Fruit fly (Drosophila melanogaster) whole organism, prepupa: ENCODE data around the gene bark.
A peak's percentile ranks its signal among the peaks of the same experiment; 100 is the strongest.

Source experiments
- Blimp-1 ChIP-seq: fragments of 200-800 bp; sonication (Bioruptor generic); optimal IDR thresholded peaks from 3 replicates; lab custom pipeline; 2017; ENCODE audit warnings: missing biosample characterization, missing genetic modification characterization, mild to moderate bottlenecking, moderate library complexity, missing genetic modification reagents
- CG10631 ChIP-seq: fragments of 200-800 bp; sonication (Bioruptor generic); optimal IDR thresholded peaks from 2 replicates; lab custom pipeline; 2016; ENCODE audit warnings: missing biosample characterization, missing genetic modification characterization
- CG10669 ChIP-seq: fragments of 200-800 bp; sonication (Bioruptor generic); optimal IDR thresholded peaks from 3 replicates; lab custom pipeline; 2018; ENCODE audit warnings: missing biosample characterization, mild to moderate bottlenecking, missing genetic modification characterization, moderate library complexity
- CG11294 ChIP-seq: fragments of 200-800 bp; sonication (Bioruptor generic); IDR thresholded peaks from 2 replicates; pipeline ENCODE4 v1.3.6; 2022; ENCODE audit warnings: missing biosample characterization, missing genetic modification characterization
- CG11902 ChIP-seq: fragments of 200-800 bp; sonication (Bioruptor generic); optimal IDR thresholded peaks from 3 replicates; lab custom pipeline; 2016; ENCODE audit warnings: missing biosample characterization, missing genetic modification characterization
- CG15336 ChIP-seq: fragments of 200-800 bp; sonication (Bioruptor generic); IDR thresholded peaks from 2 replicates; pipeline ENCODE4 v1.3.6; 2022; ENCODE audit warnings: missing biosample characterization, missing genetic modification characterization
- CG1621 ChIP-seq: fragments of 200-800 bp; sonication (Bioruptor generic); optimal IDR thresholded peaks from 3 replicates; lab custom pipeline; 2018; ENCODE audit warnings: missing biosample characterization, mild to moderate bottlenecking, missing genetic modification characterization
- CG16779 ChIP-seq: fragments of 200-800 bp; sonication (Bioruptor generic); optimal IDR thresholded peaks from 3 replicates; lab custom pipeline; 2017; ENCODE audit warnings: missing biosample characterization, mild to moderate bottlenecking, missing genetic modification characterization
- CG3032 ChIP-seq: fragments of 200-800 bp; optimal IDR thresholded peaks from 2 replicates; lab custom pipeline; 2019; ENCODE audit warnings: missing biosample characterization, mild to moderate bottlenecking, missing genetic modification characterization, moderate library complexity
- CG31627 ChIP-seq: fragments of 200-800 bp; sonication (Bioruptor generic); optimal IDR thresholded peaks from 3 replicates; lab custom pipeline; 2016; ENCODE audit warnings: missing biosample characterization, missing genetic modification characterization
- CG32006 ChIP-seq: fragments of 200-800 bp; sonication (Bioruptor generic); optimal IDR thresholded peaks from 3 replicates; lab custom pipeline; 2017; ENCODE audit warnings: missing biosample characterization, mild to moderate bottlenecking, missing genetic modification characterization
- CG34406 ChIP-seq: fragments of 200-800 bp; sonication (Bioruptor generic); optimal IDR thresholded peaks from 3 replicates; lab custom pipeline; 2016; ENCODE audit warnings: missing biosample characterization, missing genetic modification characterization
- CG3919 ChIP-seq: fragments of 200-800 bp; sonication (Bioruptor generic); optimal IDR thresholded peaks from 3 replicates; lab custom pipeline; 2016; ENCODE audit warnings: missing biosample characterization, missing genetic modification characterization
- CG4318 ChIP-seq: fragments of 200-800 bp; sonication (Bioruptor generic); optimal IDR thresholded peaks from 3 replicates; lab custom pipeline; 2017; ENCODE audit warnings: missing biosample characterization, mild to moderate bottlenecking, missing genetic modification characterization
- CG6163 ChIP-seq: fragments of 200-800 bp; sonication (Bioruptor generic); IDR thresholded peaks from 3 replicates; pipeline ENCODE4 v1.3.6; 2022; ENCODE audit warnings: missing biosample characterization, missing genetic modification characterization
- CG6276 ChIP-seq: fragments of 200-800 bp; sonication (Bioruptor generic); optimal IDR thresholded peaks from 2 replicates; lab custom pipeline; 2017; ENCODE audit warnings: missing biosample characterization, mild to moderate bottlenecking, missing genetic modification characterization
- CG6792 ChIP-seq: fragments of 200-800 bp; sonication (Bioruptor generic); optimal IDR thresholded peaks from 3 replicates; lab custom pipeline; 2016; ENCODE audit warnings: missing biosample characterization, missing genetic modification characterization
- CG6808 ChIP-seq: fragments of 200-800 bp; sonication (Bioruptor generic); optimal IDR thresholded peaks from 3 replicates; lab custom pipeline; 2017; ENCODE audit warnings: missing biosample characterization, missing genetic modification characterization, mild to moderate bottlenecking, moderate library complexity, missing genetic modification reagents
- CG7368 ChIP-seq: fragments of 200-800 bp; sonication (Bioruptor generic); optimal IDR thresholded peaks from 3 replicates; lab custom pipeline; 2016; ENCODE audit warnings: missing biosample characterization, missing genetic modification characterization
- CG8119 ChIP-seq: fragments of 200-800 bp; sonication (Bioruptor generic); IDR thresholded peaks from 3 replicates; pipeline ENCODE4 v1.3.6; 2022; ENCODE audit warnings: missing biosample characterization, missing genetic modification characterization
- CG8319 ChIP-seq: fragments of 200-800 bp; sonication (Bioruptor generic); optimal IDR thresholded peaks from 3 replicates; lab custom pipeline; 2016; ENCODE audit warnings: missing biosample characterization, missing genetic modification characterization
- CG8632 ChIP-seq: fragments of 200-800 bp; sonication (Bioruptor generic); optimal IDR thresholded peaks from 3 replicates; lab custom pipeline; 2016; ENCODE audit warnings: missing biosample characterization, missing genetic modification characterization
- Eip78C ChIP-seq: fragments of 200-800 bp; sonication (Bioruptor generic); peaks from one replicate; lab custom pipeline; 2016; ENCODE audit warnings: missing biosample characterization, missing genetic modification characterization
- Eip93F ChIP-seq: fragments of 200-800 bp; sonication (Bioruptor generic); optimal IDR thresholded peaks from 2 replicates; lab custom pipeline; 2016; ENCODE audit warnings: missing biosample characterization, mild to moderate bottlenecking, missing genetic modification characterization
- Ets21C ChIP-seq: fragments of 200-800 bp; sonication (Bioruptor generic); optimal IDR thresholded peaks from 3 replicates; lab custom pipeline; 2016; ENCODE audit warnings: missing biosample characterization, missing genetic modification characterization
- Gug ChIP-seq: fragments of 200-800 bp; sonication (Bioruptor generic); IDR thresholded peaks from 2 replicates; pipeline ENCODE4 v1.3.6; 2022; ENCODE audit warnings: missing biosample characterization, missing genetic modification characterization
- Hr39 ChIP-seq: fragments of 200-800 bp; sonication (Bioruptor generic); optimal IDR thresholded peaks from 2 replicates; lab custom pipeline; 2016; ENCODE audit warnings: missing biosample characterization, missing genetic modification characterization
- Lpt ChIP-seq: fragments of 200-800 bp; sonication (Bioruptor generic); optimal IDR thresholded peaks from 3 replicates; lab custom pipeline; 2016; ENCODE audit warnings: missing biosample characterization, missing genetic modification characterization
- Met ChIP-seq: fragments of 200-800 bp; sonication (Bioruptor generic); optimal IDR thresholded peaks from 3 replicates; lab custom pipeline; 2016; ENCODE audit warnings: missing biosample characterization, missing genetic modification characterization
- OdsH ChIP-seq: fragments of 200-800 bp; sonication (Bioruptor generic); optimal IDR thresholded peaks from 3 replicates; lab custom pipeline; 2016; ENCODE audit warnings: missing biosample characterization, missing genetic modification characterization
- Smox ChIP-seq: fragments of 200-800 bp; sonication (Bioruptor generic); optimal IDR thresholded peaks from 3 replicates; lab custom pipeline; 2016; ENCODE audit warnings: missing biosample characterization, missing genetic modification characterization
- Sox102F ChIP-seq: fragments of 200-800 bp; sonication (Bioruptor generic); optimal IDR thresholded peaks from 2 replicates; lab custom pipeline; 2016; ENCODE audit warnings: missing biosample characterization, mild to moderate bottlenecking, missing genetic modification characterization
- Sox14 ChIP-seq: fragments of 200-800 bp; sonication (Bioruptor generic); optimal IDR thresholded peaks from 3 replicates; lab custom pipeline; 2016; ENCODE audit warnings: missing biosample characterization, missing genetic modification characterization
- dac ChIP-seq: fragments of 200-800 bp; sonication (Bioruptor generic); optimal IDR thresholded peaks from 2 replicates; lab custom pipeline; 2017; ENCODE audit warnings: missing biosample characterization, mild to moderate bottlenecking, missing genetic modification characterization
- eg ChIP-seq: fragments of 200-800 bp; sonication (Bioruptor generic); IDR thresholded peaks from 3 replicates; pipeline ENCODE4 v1.3.6; 2022; ENCODE audit warnings: missing biosample characterization, missing genetic modification characterization
- esn ChIP-seq: fragments of 200-800 bp; sonication (Bioruptor generic); optimal IDR thresholded peaks from 2 replicates; lab custom pipeline; 2016; ENCODE audit warnings: missing biosample characterization, mild to moderate bottlenecking, missing genetic modification characterization, moderate library complexity
- fd85E ChIP-seq: fragments of 200-800 bp; sonication (Bioruptor generic); optimal IDR thresholded peaks from 3 replicates; lab custom pipeline; 2016; ENCODE audit warnings: missing biosample characterization, missing genetic modification characterization
- fkh ChIP-seq: fragments of 200-800 bp; sonication (Bioruptor generic); optimal IDR thresholded peaks from 3 replicates; lab custom pipeline; 2017; ENCODE audit warnings: missing biosample characterization, mild to moderate bottlenecking, missing genetic modification characterization, moderate library complexity
- lz ChIP-seq: fragments of 200-800 bp; sonication (Bioruptor generic); optimal IDR thresholded peaks from 3 replicates; lab custom pipeline; 2016; ENCODE audit warnings: missing biosample characterization, missing genetic modification characterization
- pdm3 ChIP-seq: fragments of 200-800 bp; sonication (Bioruptor generic); optimal IDR thresholded peaks from 3 replicates; lab custom pipeline; 2016; ENCODE audit warnings: missing biosample characterization, missing genetic modification characterization
- salr ChIP-seq, 2 experiments: fragments of 200-800 bp; sonication (Bioruptor generic); optimal IDR thresholded peaks; 3 replicates each; lab custom pipeline; 2016 to 2018; ENCODE audit warnings: missing biosample characterization in 2 of 2, missing genetic modification characterization in 2 of 2, mild to moderate bottlenecking in 1 of 2
- spab ChIP-seq: fragments of 200-800 bp; sonication (Bioruptor generic); optimal IDR thresholded peaks from 2 replicates; lab custom pipeline; 2017; ENCODE audit warnings: missing biosample characterization, mild to moderate bottlenecking, missing genetic modification characterization, missing genetic modification reagents
- ss ChIP-seq, 2 experiments: fragments of 200-800 bp; sonication (Bioruptor generic); optimal IDR thresholded peaks; 2 replicates in 1 of 2; 3 replicates in 1 of 2; lab custom pipeline; 2017 to 2018; ENCODE audit warnings: mild to moderate bottlenecking in 2 of 2, missing biosample characterization in 2 of 2, missing genetic modification characterization in 2 of 2, moderate library complexity in 1 of 2
- topi ChIP-seq: fragments of 200-800 bp; sonication (Bioruptor generic); optimal IDR thresholded peaks from 3 replicates; lab custom pipeline; 2016; ENCODE audit warnings: missing biosample characterization, missing genetic modification characterization

The bark gene

dm6 chr2L:3835221-3835620 is 48.3 kb downstream of the bark start:
- TF ChIP-seq pdm3 (GFP tag; lab: Kevin White, UChicago) (no peak), CG3919 (no peak), Sox14 (GFP tag; lab: Kevin White, UChicago) (no peak), CG6163 (GFP tag; lab: Robert Waterston, UW) (peak; percentile 71; the same call in 2 of the 3 replicates), CG10669 (GFP tag; lab: Kevin White, UChicago) (no peak), topi (no peak), CG8119 (no peak), Eip78C (GFP tag; lab: Kevin White, UChicago) (peak; percentile 43), CG15336 (no peak), fkh (GFP tag; lab: Kevin White, UChicago) (peak; percentile 28), ss (GFP tag; optimal IDR thresholded peaks at IDR 0.05; lab: Kevin White, UChicago) (peak in 1 of 2 experiments; percentile 2), CG11902 (GFP tag; lab: Kevin White, UChicago) (no peak), dac (GFP tag; lab: Kevin White, UChicago) (no peak), Eip93F (GFP tag; lab: Kevin White, UChicago) (no peak), CG8319 (no peak), esn (GFP tag; lab: Kevin White, UChicago) (no peak), spab (GFP tag; lab: Kevin White, UChicago) (no peak), CG8632 (GFP tag; lab: Kevin White, UChicago) (no peak), CG31627 (GFP tag; lab: Kevin White, UChicago) (no peak), Sox102F (GFP tag; lab: Kevin White, UChicago) (no peak), CG6792 (GFP tag; lab: Kevin White, UChicago) (no peak), CG6276 (GFP tag; lab: Kevin White, UChicago) (no peak), Gug (no peak), lz (GFP tag; lab: Kevin White, UChicago) (no peak), Hr39 (GFP tag; lab: Kevin White, UChicago) (no peak), CG1621 (tag; lab: Kevin White, UChicago) (no peak), CG34406 (GFP tag; lab: Kevin White, UChicago) (no peak), CG32006 (GFP tag; lab: Kevin White, UChicago) (no peak), CG7368 (GFP tag; lab: Kevin White, UChicago) (no peak)

dm6 chr2L:3836440-3836890 is 49.5 kb downstream of the bark start, which contains the start of gene slp2:
Gene slp2 (plus strand): TSS chr2L:3836840.
- TF ChIP-seq CG8319 (no peak), CG6792 (GFP tag; lab: Kevin White, UChicago) (no peak), Eip78C (GFP tag; lab: Kevin White, UChicago) (peak; percentile 21), Lpt (GFP tag; lab: Kevin White, UChicago) (no peak), salr (GFP tag; optimal IDR thresholded peaks at IDR 0.05; lab: Kevin White, UChicago) (no peak), CG15336 (0 out of 2 replicates have a peak, but pooled peaks have one; percentile 13), CG16779 (tag; lab: Kevin White, UChicago) (no peak), eg (0 out of 3 replicates have a peak, but pooled peaks have one; percentile 14)
- TF ChIP-seq, all 60 proteins: peak for 3

dm6 chr2L:3840975-3841374 is 54.0 kb downstream of the bark start:
- TF ChIP-seq Blimp-1 (GFP tag; lab: Kevin White, UChicago) (no peak), Sox14 (GFP tag; lab: Kevin White, UChicago) (no peak), fd85E (GFP tag; lab: Kevin White, UChicago) (no peak), CG6808 (peak; percentile 10), CG10669 (GFP tag; lab: Kevin White, UChicago) (peak; percentile 18), Met (GFP tag; lab: Kevin White, UChicago) (peak; percentile 4), dac (GFP tag; lab: Kevin White, UChicago) (no peak), CG7368 (GFP tag; lab: Kevin White, UChicago) (no peak), CG10631 (GFP tag; lab: Kevin White, UChicago) (peak; percentile 11), CG11294 (no peak), CG4318 (GFP tag; lab: Kevin White, UChicago) (no peak), OdsH (no peak), CG1621 (tag; lab: Kevin White, UChicago) (no peak), lz (GFP tag; lab: Kevin White, UChicago) (no peak), Eip93F (GFP tag; lab: Kevin White, UChicago) (no peak), CG8632 (GFP tag; lab: Kevin White, UChicago) (no peak), CG32006 (GFP tag; lab: Kevin White, UChicago) (no peak), CG6276 (GFP tag; lab: Kevin White, UChicago) (no peak), CG8319 (peak; percentile 2), Sox102F (GFP tag; lab: Kevin White, UChicago) (no peak), ss (GFP tag; optimal IDR thresholded peaks at IDR 0.05; lab: Kevin White, UChicago) (no peak), CG3919 (peak; percentile 14), Gug (no peak), Ets21C (GFP tag; lab: Kevin White, UChicago) (no peak), Smox (no peak), CG16779 (tag; lab: Kevin White, UChicago) (no peak), CG3032 (tag; lab: Kevin White, UChicago) (peak; percentile 18), CG31627 (GFP tag; lab: Kevin White, UChicago) (no peak), salr (GFP tag; optimal IDR thresholded peaks at IDR 0.05; lab: Kevin White, UChicago) (no peak), Eip78C (GFP tag; lab: Kevin White, UChicago) (peak; percentile 56), CG6163 (GFP tag; lab: Robert Waterston, UW) (0 out of 3 replicates have a peak, but pooled peaks have one; percentile 18)
